Worm (Caenorhabditis elegans): Measurements from ENCODE around the gene C39D10.5.

- TF ChIP-seq ama-1 (optimal IDR thresholded peaks at IDR 0.05), result no peak
- TF ChIP-seq tra-4 (tag; optimal IDR thresholded peaks at IDR 0.05), result no peak
- TF ChIP-seq ets-7 (tag; optimal IDR thresholded peaks at IDR 0.05), result no peak
- no peak for TF ChIP-seq flt-1 (GFP tag; IDR thresholded peaks at IDR 0.05)
- no peak for TF ChIP-seq B0310.2 (tag; optimal IDR thresholded peaks at IDR 0.05)
- no peak for TF ChIP-seq pes-1 (GFP tag; IDR thresholded peaks at IDR 0.05)
- no peak for TF ChIP-seq scrt-1 (GFP tag; IDR thresholded peaks at IDR 0.05)
- no peak for TF ChIP-seq tbx-11 (GFP tag; IDR thresholded peaks at IDR 0.05)
- TF ChIP-seq tbx-37 (GFP tag; conservative IDR thresholded peaks at IDR 0.05), result no peak
- no peak for TF ChIP-seq aly-1 (tag; optimal IDR thresholded peaks at IDR 0.05)
- TF ChIP-seq hmbx-1 (tag; optimal IDR thresholded peaks at IDR 0.05), result no peak
- no peak for TF ChIP-seq hnd-1 (tag; optimal IDR thresholded peaks at IDR 0.05)
- no peak for TF ChIP-seq hmg-4 (GFP tag; optimal IDR thresholded peaks at IDR 0.05)
- TF ChIP-seq ceh-36 (tag; optimal IDR thresholded peaks at IDR 0.05), result no peak
These were observed 24.9 kb downstream of the C39D10.5 start for ce11 chrX:7867307-7867706.

Data from whole organism, early embryonic.